Fruit fly (Drosophila melanogaster) whole organism: ENCODE results near the gene CG11986.

ENCODE experiments used
- CG8478 ChIP-seq: fragments of >200 bp; optimal IDR thresholded peaks from 2 replicates; lab custom pipeline; 2018; ENCODE audit warnings: inconsistent platforms
- Dll ChIP-seq: fragments of >200 bp; optimal IDR thresholded peaks from 2 replicates; lab custom pipeline; 2017
- EcR ChIP-seq, 2 experiments: fragments of >200 bp; optimal IDR thresholded peaks; 2 replicates each; lab custom pipeline; 2017; ENCODE audit warnings: missing biosample characterization in 2 of 2, missing genetic modification characterization in 2 of 2, missing genetic modification reagents in 2 of 2
- pan ChIP-seq: fragments of >200 bp; optimal IDR thresholded peaks from 2 replicates; lab custom pipeline; 2017
- psq ChIP-seq: fragments of >200 bp; optimal IDR thresholded peaks from 2 replicates; lab custom pipeline; 2017
- usp ChIP-seq: fragments of >200 bp; optimal IDR thresholded peaks from 2 replicates; lab custom pipeline; 2017; ENCODE audit warnings: missing biosample characterization, missing genetic modification characterization, mixed read lengths

Gene CG11986

dm6 chr3R:9046954-9047353 is 31.7 kb downstream of the CG11986 start:
- no peak for TF ChIP-seq EcR (GFP tag; optimal IDR thresholded peaks at IDR 0.05; lab: Kevin White, UChicago)

dm6 chr3R:9047561-9048465 is 32.6 kb downstream of the CG11986 start, which contains the start of gene Rel:
Gene Rel (minus strand): TSS chr3R:9047977.
- no peak for TF ChIP-seq psq (lab: Kevin White, UChicago)
- no peak for TF ChIP-seq CG8478 (lab: Kevin White, UChicago)
- TF ChIP-seq Dll (lab: Kevin White, UChicago), result no peak
- TF ChIP-seq pan (lab: Kevin White, UChicago), result no peak
- TF ChIP-seq EcR (GFP tag; optimal IDR thresholded peaks at IDR 0.05; lab: Kevin White, UChicago), result no peak
- TF ChIP-seq usp (GFP tag; lab: Kevin White, UChicago), result no peak

- TF ChIP-seq pan (lab: Kevin White, UChicago), result no peak
- TF ChIP-seq CG8478 (lab: Kevin White, UChicago), result no peak
- TF ChIP-seq Dll (lab: Kevin White, UChicago), result no peak
- TF ChIP-seq EcR (GFP tag; optimal IDR thresholded peaks at IDR 0.05; lab: Kevin White, UChicago), result no peak
- no peak for TF ChIP-seq psq (lab: Kevin White, UChicago)
- no peak for TF ChIP-seq usp (GFP tag; lab: Kevin White, UChicago)
These were observed 33.3 kb downstream of the CG11986 start, which contains the start of gene Mst85C for dm6 chr3R:9048466-9049072. Gene Mst85C (plus strand): TSS chr3R:9048645.

- TF ChIP-seq pan (lab: Kevin White, UChicago) (no peak), EcR (GFP tag; optimal IDR thresholded peaks at IDR 0.05; lab: Kevin White, UChicago) (no peak), CG8478 (lab: Kevin White, UChicago) (no peak), psq (lab: Kevin White, UChicago) (no peak), usp (GFP tag; lab: Kevin White, UChicago) (no peak), Dll (lab: Kevin White, UChicago) (no peak)
These were observed 34.1 kb downstream of the CG11986 start for dm6 chr3R:9049091-9049981.

- TF ChIP-seq psq (lab: Kevin White, UChicago) (no peak), EcR (GFP tag; optimal IDR thresholded peaks at IDR 0.05; lab: Kevin White, UChicago) (no peak), pan (lab: Kevin White, UChicago) (no peak), usp (GFP tag; lab: Kevin White, UChicago) (no peak), CG8478 (lab: Kevin White, UChicago) (no peak), Dll (lab: Kevin White, UChicago) (no peak)
These were observed 35.4 kb downstream of the CG11986 start, which contains the start of gene Nmdmc for dm6 chr3R:9050519-9051119. Gene Nmdmc (minus strand): TSS chr3R:9050555.

dm6 chr3R:9051937-9052680 is 36.9 kb downstream of the CG11986 start, which contains the start of gene Kdm2:
Gene Kdm2 (plus strand): TSS chr3R:9052495.
- TF ChIP-seq CG8478 (lab: Kevin White, UChicago), result no peak
- TF ChIP-seq EcR (GFP tag; optimal IDR thresholded peaks at IDR 0.05; lab: Kevin White, UChicago), result no peak
- no peak for TF ChIP-seq pan (lab: Kevin White, UChicago)
- no peak for TF ChIP-seq Dll (lab: Kevin White, UChicago)
- TF ChIP-seq psq (lab: Kevin White, UChicago), result no peak
- no peak for TF ChIP-seq usp (GFP tag; lab: Kevin White, UChicago)

dm6 chr3R:9053021-9053420 is 37.8 kb downstream of the CG11986 start:
- TF ChIP-seq CG8478 (lab: Kevin White, UChicago) (no peak), Dll (lab: Kevin White, UChicago) (peak; percentile 93), pan (lab: Kevin White, UChicago) (no peak), psq (lab: Kevin White, UChicago) (no peak), usp (GFP tag; lab: Kevin White, UChicago) (no peak), EcR (GFP tag; optimal IDR thresholded peaks at IDR 0.05; lab: Kevin White, UChicago) (no peak)

- TF ChIP-seq EcR (GFP tag; optimal IDR thresholded peaks at IDR 0.05; lab: Kevin White, UChicago), result peak in 1 of 2 experiments; percentile 24
- no peak for TF ChIP-seq usp (GFP tag; lab: Kevin White, UChicago)
- TF ChIP-seq psq (lab: Kevin White, UChicago), result no peak
These were observed 38.7 kb downstream of the CG11986 start for dm6 chr3R:9053850-9054441.

dm6 chr3R:9054442-9055118 is 39.3 kb downstream of the CG11986 start:
- TF ChIP-seq Dll (lab: Kevin White, UChicago) (peak; percentile 42), CG8478 (lab: Kevin White, UChicago) (no peak)
